Worm (Caenorhabditis elegans) whole organism, late embryonic: ENCODE measurements around the gene nkb-2.

ENCODE experiments used
- C08G9.2 ChIP-seq: sonication (generic microtip); optimal IDR thresholded peaks from 2 replicates; lab custom pipeline; 2016; ENCODE audit warnings: mild to moderate bottlenecking, missing genetic modification characterization, moderate library complexity, missing compliant biosample characterization
- C38D4.7 ChIP-seq: fragments of 200-800 bp; sonication (Bioruptor generic); optimal IDR thresholded peaks from 2 replicates; lab custom pipeline; 2018; ENCODE audit warnings: mild to moderate bottlenecking, missing genetic modification characterization, moderate library complexity, missing compliant biosample characterization
- F13H6.1 ChIP-seq: sonication (generic microtip); optimal IDR thresholded peaks from 2 replicates; lab custom pipeline; 2016; ENCODE audit warnings: missing genetic modification characterization, missing compliant biosample characterization
- K02D7.2 ChIP-seq: sonication (generic microtip); optimal IDR thresholded peaks from 2 replicates; lab custom pipeline; 2017; ENCODE audit warnings: mild to moderate bottlenecking, missing genetic modification characterization, missing compliant biosample characterization
- ama-1 ChIP-seq: fragments of 150-350 bp; optimal IDR thresholded peaks from 2 replicates; lab custom pipeline; 2014
- ceh-14 ChIP-seq: sonication (generic microtip); optimal IDR thresholded peaks from 2 replicates; lab custom pipeline; 2016; ENCODE audit warnings: missing genotype, missing genetic modification characterization, missing compliant biosample characterization
- ceh-19 ChIP-seq: fragments of 200-800 bp; sonication (Bioruptor generic); optimal IDR thresholded peaks from 2 replicates; lab custom pipeline; 2018; ENCODE audit warnings: mild to moderate bottlenecking, missing genetic modification characterization, missing compliant biosample characterization
- ceh-45 ChIP-seq: fragments of 200-800 bp; sonication (Bioruptor generic); IDR thresholded peaks from 2 replicates; pipeline ENCODE4 v1.3.6; 2022; ENCODE audit warnings: missing genetic modification reagents, missing genetic modification characterization, missing compliant biosample characterization
- ceh-48 ChIP-seq: sonication (generic microtip); optimal IDR thresholded peaks from 2 replicates; lab custom pipeline; 2016; ENCODE audit warnings: missing genetic modification characterization, inconsistent platforms, missing compliant biosample characterization
- ceh-6 ChIP-seq: fragments of 200-800 bp; sonication (Bioruptor generic); optimal IDR thresholded peaks from 2 replicates; lab custom pipeline; 2018; ENCODE audit warnings: mild to moderate bottlenecking, missing genetic modification characterization, missing compliant biosample characterization
- ceh-9 ChIP-seq: sonication (generic microtip); optimal IDR thresholded peaks from 2 replicates; lab custom pipeline; 2016; ENCODE audit warnings: mild to moderate bottlenecking, missing genetic modification characterization, inconsistent platforms, missing compliant biosample characterization
- che-1 ChIP-seq: sonication (generic microtip); optimal IDR thresholded peaks from 2 replicates; lab custom pipeline; 2016; ENCODE audit warnings: mild to moderate bottlenecking, missing genetic modification characterization, missing compliant biosample characterization
- dmd-4 ChIP-seq: sonication (generic microtip); optimal IDR thresholded peaks from 2 replicates; lab custom pipeline; 2016; ENCODE audit warnings: borderline replicate concordance, missing genetic modification characterization, missing compliant biosample characterization
- dve-1 ChIP-seq: sonication (generic microtip); optimal IDR thresholded peaks from 2 replicates; lab custom pipeline; 2017; ENCODE audit warnings: antibody characterized with exemption, mild to moderate bottlenecking, missing genetic modification characterization, missing compliant biosample characterization
- elt-2 ChIP-seq: sonication (generic microtip); optimal IDR thresholded peaks from 2 replicates; lab custom pipeline; 2016; ENCODE audit warnings: missing genetic modification reagents, missing genetic modification characterization, missing compliant biosample characterization
- fkh-10 ChIP-seq: fragments of 150-350 bp; optimal IDR thresholded peaks from 2 replicates; lab custom pipeline; 2014; ENCODE audit warnings: missing biosample characterization, missing genetic modification reagents, missing genetic modification characterization
- hlh-15 ChIP-seq: sonication (generic microtip); optimal IDR thresholded peaks from 2 replicates; lab custom pipeline; 2016; ENCODE audit warnings: missing genetic modification characterization, missing compliant biosample characterization
- hlh-30 ChIP-seq: sonication (generic microtip); optimal IDR thresholded peaks from 2 replicates; lab custom pipeline; 2017; ENCODE audit warnings: antibody characterized with exemption, missing genetic modification characterization, missing compliant biosample characterization; ENCODE audit not compliant: insufficient read depth
- hlh-6 ChIP-seq: sonication (generic microtip); optimal IDR thresholded peaks from 2 replicates; lab custom pipeline; 2016; ENCODE audit warnings: missing genotype, missing genetic modification characterization, missing compliant biosample characterization
- lin-11 ChIP-seq: fragments of 200-800 bp; sonication (Bioruptor generic); optimal IDR thresholded peaks from 2 replicates; lab custom pipeline; 2018; ENCODE audit warnings: mild to moderate bottlenecking, missing genetic modification characterization, missing compliant biosample characterization
- madf-2 ChIP-seq: sonication (generic microtip); optimal IDR thresholded peaks from 2 replicates; lab custom pipeline; 2017; ENCODE audit warnings: missing genetic modification characterization, missing compliant biosample characterization
- nhr-11 ChIP-seq: fragments of 150-350 bp; optimal IDR thresholded peaks from 2 replicates; lab custom pipeline; 2014; ENCODE audit warnings: missing biosample characterization, missing genetic modification characterization
- nhr-232 ChIP-seq: sonication (generic microtip); optimal IDR thresholded peaks from 2 replicates; lab custom pipeline; 2016; ENCODE audit warnings: missing genetic modification characterization, missing compliant biosample characterization
- npax-4 ChIP-seq: sonication (generic microtip); optimal IDR thresholded peaks from 2 replicates; lab custom pipeline; 2016; ENCODE audit warnings: missing genetic modification characterization, missing compliant biosample characterization
- odd-2 ChIP-seq: sonication (generic microtip); optimal IDR thresholded peaks from 2 replicates; lab custom pipeline; 2017; ENCODE audit warnings: antibody characterized with exemption, mild to moderate bottlenecking, missing genetic modification characterization, missing compliant biosample characterization
- pag-3 ChIP-seq: sonication (generic microtip); optimal IDR thresholded peaks from 2 replicates; lab custom pipeline; 2016; ENCODE audit warnings: missing compliant biosample characterization, missing genetic modification characterization, borderline replicate concordance
- pat-9 ChIP-seq: fragments of 200-800 bp; sonication (Bioruptor generic); optimal IDR thresholded peaks from 2 replicates; lab custom pipeline; 2018; ENCODE audit warnings: mild to moderate bottlenecking, missing genetic modification characterization, moderate library complexity, missing compliant biosample characterization
- pax-1 ChIP-seq: fragments of 150-350 bp; optimal IDR thresholded peaks from 2 replicates; lab custom pipeline; 2014; ENCODE audit warnings: missing biosample characterization, missing genetic modification characterization
- pha-2 ChIP-seq: sonication (generic microtip); optimal IDR thresholded peaks from 2 replicates; lab custom pipeline; 2017; ENCODE audit warnings: mild to moderate bottlenecking, missing genetic modification characterization, missing compliant biosample characterization
- pros-1 ChIP-seq: fragments of 150-350 bp; optimal IDR thresholded peaks from 2 replicates; lab custom pipeline; 2014; ENCODE audit warnings: missing biosample characterization, missing genetic modification reagents, missing genetic modification characterization
- ref-2 ChIP-seq: sonication (generic microtip); optimal IDR thresholded peaks from 2 replicates; lab custom pipeline; 2016; ENCODE audit warnings: missing genetic modification characterization, missing compliant biosample characterization
- sdc-2 ChIP-seq: sonication (generic microtip); optimal IDR thresholded peaks from 2 replicates; lab custom pipeline; 2016; ENCODE audit warnings: missing genotype, missing genetic modification characterization, missing compliant biosample characterization
- sox-2 ChIP-seq: fragments of 200-800 bp; sonication (Bioruptor generic); IDR thresholded peaks from 2 replicates; pipeline ENCODE4 v1.3.6; 2022; ENCODE audit warnings: missing genetic modification reagents, missing genetic modification characterization, missing compliant biosample characterization
- syd-9 ChIP-seq: sonication (generic microtip); optimal IDR thresholded peaks from 2 replicates; lab custom pipeline; 2016; ENCODE audit warnings: mild to moderate bottlenecking, missing genetic modification characterization, moderate library complexity, missing compliant biosample characterization
- tbx-2 ChIP-seq: sonication (generic microtip); optimal IDR thresholded peaks from 2 replicates; lab custom pipeline; 2016; ENCODE audit warnings: missing genetic modification characterization, missing compliant biosample characterization
- tbx-7 ChIP-seq: sonication (generic microtip); optimal IDR thresholded peaks from 2 replicates; lab custom pipeline; 2016; ENCODE audit warnings: missing genotype, missing genetic modification characterization, missing compliant biosample characterization
- ttx-3 ChIP-seq: sonication (generic microtip); optimal IDR thresholded peaks from 2 replicates; lab custom pipeline; 2016; ENCODE audit warnings: missing genetic modification reagents, missing genetic modification characterization, missing compliant biosample characterization
- unc-3 ChIP-seq, 2 experiments: fragments of 200-800 bp in 1 of 2; sonication (Bioruptor generic) in 1 of 2; sonication (generic microtip) in 1 of 2; conservative IDR thresholded peaks in 1 of 2; optimal IDR thresholded peaks in 1 of 2; 2 replicates each; pipeline versions ENCODE4 v1.3.6 to Lab custom; 2016 to 2022; ENCODE audit warnings: missing compliant biosample characterization in 2 of 2, missing genetic modification characterization in 2 of 2, missing genetic modification reagents in 1 of 2
- unc-42 ChIP-seq: sonication (generic microtip); optimal IDR thresholded peaks from 2 replicates; lab custom pipeline; 2016; ENCODE audit warnings: missing genotype, missing genetic modification characterization, missing compliant biosample characterization
- ztf-16 ChIP-seq: sonication (generic microtip); optimal IDR thresholded peaks from 2 replicates; lab custom pipeline; 2017; ENCODE audit warnings: missing genetic modification characterization, missing compliant biosample characterization

nkb-2 gene

DNA sequence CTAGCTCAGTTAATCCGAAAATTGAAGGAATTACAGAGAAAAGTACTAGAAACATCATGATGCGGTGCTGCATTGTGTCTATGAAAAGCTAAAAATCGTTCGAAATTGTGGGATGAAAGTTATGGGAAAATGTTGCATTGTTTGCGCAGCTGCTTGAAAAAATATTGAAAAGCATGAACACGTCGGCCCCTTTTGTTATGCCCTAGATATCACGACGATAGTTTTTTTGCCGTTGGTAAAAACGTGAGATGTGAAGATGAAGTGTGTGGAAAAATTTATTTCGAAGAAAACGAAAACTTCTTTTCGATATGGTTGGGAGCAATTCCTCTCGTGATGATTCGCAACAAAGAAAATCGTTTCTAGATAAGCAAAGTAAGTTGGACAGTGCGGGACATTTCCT lies at the start of gene nkb-2, which contains the start of gene C43F9.5:
TSS of gene nkb-2 (plus strand) at position 277 of the 400 bp plus-strand sequence.
TSS of gene C43F9.5 (minus strand) at position 101 of the 400 bp plus-strand sequence.
- TF ChIP-seq K02D7.2 (tag; lab: Kevin White, UChicago) (no peak), ceh-45 (GFP tag; lab: Robert Waterston, UW) (no peak), hlh-30 (tag; lab: Kevin White, UChicago) (no peak), dmd-4 (tag; lab: Kevin White, UChicago) (no peak), sdc-2 (tag; lab: Kevin White, UChicago) (no peak), fkh-10 (GFP tag; lab: Kevin White, UChicago) (no peak), pax-1 (no peak)
- TF ChIP-seq, all 69 proteins: peak for 0

ce11 chrIV:10542283-10542682 lies 48.4 kb upstream of the nkb-2 start:
- TF ChIP-seq ceh-9 (tag; lab: Kevin White, UChicago) (no peak), pat-9 (no peak), hlh-6 (tag; lab: Kevin White, UChicago) (no peak), che-1 (tag; lab: Kevin White, UChicago) (no peak), npax-4 (no peak), tbx-7 (no peak), madf-2 (tag; lab: Kevin White, UChicago) (no peak)

- no peak for TF ChIP-seq odd-2 (tag; lab: Kevin White, UChicago)
- no peak for TF ChIP-seq ttx-3 (tag; lab: Kevin White, UChicago)
- TF ChIP-seq elt-2 (tag; lab: Kevin White, UChicago): no peak
- TF ChIP-seq ceh-48 (tag; lab: Kevin White, UChicago): no peak
- TF ChIP-seq ama-1 (lab: Kevin White, UChicago): no peak
- no peak for TF ChIP-seq nhr-11 (tag; lab: Kevin White, UChicago)
- TF ChIP-seq madf-2 (tag; lab: Kevin White, UChicago): no peak
- TF ChIP-seq ztf-16 (tag; lab: Kevin White, UChicago): no peak
Observed at ce11 chrIV:10543361-10543760, 47.4 kb upstream of the nkb-2 start.

DNA sequence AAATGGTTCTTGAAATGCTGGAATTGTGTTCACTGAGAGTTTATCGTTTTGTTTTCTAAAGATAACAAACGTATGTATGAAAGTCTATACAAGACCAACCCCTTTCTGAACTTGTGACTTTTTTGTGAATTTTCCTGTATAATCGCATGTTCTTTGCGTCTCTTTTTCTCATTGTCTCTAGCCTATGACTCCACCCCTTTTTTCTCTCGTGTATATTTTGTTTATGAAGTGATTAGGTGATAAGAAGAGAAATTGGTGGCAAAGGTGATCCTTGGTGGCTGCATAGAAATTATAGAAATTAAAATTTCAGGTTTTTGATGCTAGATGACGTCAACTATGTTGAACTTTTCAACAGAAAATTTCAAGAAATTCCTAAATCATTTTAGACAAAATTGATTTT lies 45.7 kb upstream of the nkb-2 start, which contains the start of gene T07G12.5:
TSS of gene T07G12.5 (minus strand) at position 101 of the 400 bp plus-strand sequence.
- TF ChIP-seq ceh-45 (GFP tag; lab: Robert Waterston, UW) (no peak), sox-2 (no peak), pros-1 (tag; lab: Kevin White, UChicago) (no peak), C38D4.7 (no peak), tbx-7 (no peak), pat-9 (no peak), pha-2 (tag; lab: Kevin White, UChicago) (no peak), syd-9 (tag; lab: Kevin White, UChicago) (no peak), ztf-16 (tag; lab: Kevin White, UChicago) (no peak), nhr-232 (tag; lab: Kevin White, UChicago) (no peak), tbx-2 (no peak), ttx-3 (tag; lab: Kevin White, UChicago) (no peak), C08G9.2 (tag; lab: Kevin White, UChicago) (no peak), nhr-11 (tag; lab: Kevin White, UChicago) (no peak)

- TF ChIP-seq ceh-14 (tag; lab: Kevin White, UChicago) (no peak), dve-1 (tag; lab: Kevin White, UChicago) (no peak), unc-42 (tag; lab: Kevin White, UChicago) (no peak), hlh-15 (tag; lab: Kevin White, UChicago) (no peak), syd-9 (tag; lab: Kevin White, UChicago) (no peak), lin-11 (no peak), unc-3 (GFP tag; conservative IDR thresholded peaks at IDR 0.05; lab: Robert Waterston, UW) (no peak), unc-3 (tag; optimal IDR thresholded peaks at IDR 0.05; lab: Kevin White, UChicago) (no peak), fkh-10 (GFP tag; lab: Kevin White, UChicago) (no peak), tbx-2 (no peak), ceh-6 (GFP tag; lab: Kevin White, UChicago) (no peak), ceh-19 (no peak), ref-2 (no peak), F13H6.1 (tag; lab: Kevin White, UChicago) (no peak), pag-3 (tag; lab: Kevin White, UChicago) (no peak), madf-2 (tag; lab: Kevin White, UChicago) (no peak)
Observed at ce11 chrIV:10546589-10547136, 44.1 kb upstream of the nkb-2 start, which contains the start of gene zim-1. Gene zim-1 (plus strand): TSS chrIV:10547086.
